Fruit fly (Drosophila melanogaster) whole organism, embryonic: ENCODE data around the gene CG14787.

ENCODE experiments used
- Abd-B ChIP-seq: fragments of 200-800 bp; sonication (Bioruptor generic); optimal IDR thresholded peaks from 2 replicates; lab custom pipeline; 2018; ENCODE audit warnings: missing biosample characterization, mild to moderate bottlenecking, missing genetic modification characterization, moderate library complexity
- Atf6 ChIP-seq: fragments of 200-800 bp; sonication (Bioruptor generic); IDR thresholded peaks from 2 replicates; pipeline ENCODE4 v1.3.6; 2022; ENCODE audit warnings: missing biosample characterization, missing genetic modification characterization
- Awh ChIP-seq: fragments of 200-800 bp; sonication (Bioruptor generic); IDR thresholded peaks from 2 replicates; pipeline ENCODE4, ENCODE4 v1.3.6; 2022; ENCODE audit warnings: missing biosample characterization, missing genetic modification characterization
- CG10366 ChIP-seq: fragments of 200-800 bp; sonication (Bioruptor generic); IDR thresholded peaks from 2 replicates; pipeline ENCODE4 v1.3.6; 2022; ENCODE audit warnings: missing biosample characterization, missing genetic modification characterization
- CG12104 ChIP-seq: fragments of 200-800 bp; sonication (Bioruptor generic); optimal IDR thresholded peaks from 3 replicates; lab custom pipeline; 2016; ENCODE audit warnings: missing biosample characterization, missing genetic modification characterization
- CG1603 ChIP-seq: fragments of 200-800 bp; sonication (Bioruptor generic); optimal IDR thresholded peaks from 2 replicates; lab custom pipeline; 2019; ENCODE audit warnings: missing biosample characterization, mild to moderate bottlenecking, missing genetic modification characterization, moderate library complexity
- CG1647 ChIP-seq: fragments of 200-800 bp; sonication (Bioruptor generic); optimal IDR thresholded peaks from 3 replicates; lab custom pipeline; 2016; ENCODE audit warnings: missing biosample characterization, missing genetic modification characterization
- CG16815 ChIP-seq: fragments of 200-800 bp; sonication (Bioruptor generic); optimal IDR thresholded peaks from 3 replicates; lab custom pipeline; 2017; ENCODE audit warnings: missing biosample characterization, mild to moderate bottlenecking, missing genetic modification characterization
- CG18476 ChIP-seq: fragments of 200-800 bp; sonication (Bioruptor generic); optimal IDR thresholded peaks from 2 replicates; lab custom pipeline; 2016; ENCODE audit warnings: missing biosample characterization, mild to moderate bottlenecking, missing genetic modification characterization
- CG18764 ChIP-seq: fragments of 200-800 bp; sonication (Bioruptor generic); optimal IDR thresholded peaks from 3 replicates; lab custom pipeline; 2016; ENCODE audit warnings: missing biosample characterization, missing genetic modification characterization
- CG2875 ChIP-seq: fragments of 200-800 bp; sonication (Bioruptor generic); optimal IDR thresholded peaks from 2 replicates; lab custom pipeline; 2017; ENCODE audit warnings: missing biosample characterization, mild to moderate bottlenecking, missing genetic modification characterization, missing genetic modification reagents
- CG31224 ChIP-seq: fragments of 200-800 bp; sonication (Bioruptor generic); IDR thresholded peaks from 2 replicates; pipeline ENCODE4 v1.3.6; 2022; ENCODE audit warnings: missing biosample characterization, missing genetic modification characterization
- CG31388 ChIP-seq: fragments of 200-800 bp; sonication (Bioruptor generic); optimal IDR thresholded peaks from 2 replicates; lab custom pipeline; 2016; ENCODE audit warnings: missing biosample characterization, missing genetic modification characterization
- CG31441 ChIP-seq: fragments of 200-800 bp; sonication (Bioruptor generic); IDR thresholded peaks from 2 replicates; pipeline ENCODE4 v1.3.6; 2022; ENCODE audit warnings: missing biosample characterization, missing genetic modification characterization
- CG6765 ChIP-seq: fragments of 200-800 bp; sonication (Bioruptor generic); optimal IDR thresholded peaks from 3 replicates; lab custom pipeline; 2017; ENCODE audit warnings: missing biosample characterization, mild to moderate bottlenecking, missing genetic modification characterization
- CG7271 ChIP-seq: fragments of 200-800 bp; sonication (Bioruptor generic); optimal IDR thresholded peaks from 2 replicates; lab custom pipeline; 2018; ENCODE audit warnings: missing biosample characterization, mild to moderate bottlenecking, missing genetic modification characterization, moderate library complexity
- CG7372 ChIP-seq: fragments of 200-800 bp; sonication (Bioruptor generic); IDR thresholded peaks from 2 replicates; pipeline ENCODE4 v1.3.6; 2022; ENCODE audit warnings: missing biosample characterization, missing genetic modification characterization
- CG7556 ChIP-seq: fragments of 200-800 bp; sonication (Bioruptor generic); optimal IDR thresholded peaks from 2 replicates; lab custom pipeline; 2017; ENCODE audit warnings: missing biosample characterization, mild to moderate bottlenecking, missing genetic modification characterization
- CG8924 ChIP-seq: fragments of 200-800 bp; optimal IDR thresholded peaks from 3 replicates; lab custom pipeline; 2019; ENCODE audit warnings: missing biosample characterization, mild to moderate bottlenecking, missing genetic modification characterization, moderate library complexity
- D ChIP-seq, 2 experiments: fragments of 200-800 bp in 1 of 2; fragments of >200 bp in 1 of 2; sonication (Bioruptor generic) in 1 of 2; optimal IDR thresholded peaks; 2 replicates in 1 of 2; 3 replicates in 1 of 2; lab custom pipeline; 2017; ENCODE audit warnings: mild to moderate bottlenecking in 1 of 2, missing biosample characterization in 1 of 2, missing genetic modification characterization in 1 of 2, missing genetic modification reagents in 1 of 2
- Doc2 ChIP-seq: fragments of 200-800 bp; sonication (Bioruptor generic); IDR thresholded peaks from 2 replicates; pipeline ENCODE4 v1.3.6; 2022; ENCODE audit warnings: missing biosample characterization, missing genetic modification characterization
- Elba2 ChIP-seq: fragments of 200-800 bp; sonication (Bioruptor generic); optimal IDR thresholded peaks from 3 replicates; lab custom pipeline; 2016; ENCODE audit warnings: missing biosample characterization, missing genetic modification characterization
- Hr51 ChIP-seq, 2 experiments: fragments of 200-800 bp; sonication (Bioruptor generic); optimal IDR thresholded peaks; 2 replicates in 1 of 2; 3 replicates in 1 of 2; lab custom pipeline; 2016 to 2018; ENCODE audit warnings: missing biosample characterization in 2 of 2, missing genetic modification characterization in 2 of 2, mild to moderate bottlenecking in 1 of 2, moderate library complexity in 1 of 2
- Jarid2 ChIP-seq: fragments of 200-800 bp; sonication (Bioruptor generic); optimal IDR thresholded peaks from 3 replicates; lab custom pipeline; 2017; ENCODE audit warnings: mild to moderate bottlenecking, missing biosample characterization, missing genetic modification reagents, missing genetic modification characterization
- Kr ChIP-seq: fragments of 200-800 bp; sonication (Bioruptor generic); optimal IDR thresholded peaks from 2 replicates; lab custom pipeline; 2017; ENCODE audit warnings: missing biosample characterization, mild to moderate bottlenecking, missing genetic modification characterization
- Rx ChIP-seq: fragments of 200-800 bp; sonication (Bioruptor generic); IDR thresholded peaks from 2 replicates; pipeline ENCODE4 v1.3.6; 2022; ENCODE audit warnings: missing biosample characterization, missing genetic modification characterization
- Side ChIP-seq: fragments of 200-800 bp; sonication (Bioruptor generic); optimal IDR thresholded peaks from 2 replicates; lab custom pipeline; 2016; ENCODE audit warnings: missing biosample characterization, missing genetic modification characterization
- ash1 ChIP-seq: fragments of 200-800 bp; sonication (Bioruptor generic); optimal IDR thresholded peaks from 2 replicates; lab custom pipeline; 2018; ENCODE audit warnings: missing biosample characterization, mild to moderate bottlenecking, missing genetic modification characterization
- bbx ChIP-seq: fragments of 200-800 bp; sonication (Bioruptor generic); IDR thresholded peaks from 2 replicates; pipeline ENCODE4 v1.3.6; 2022; ENCODE audit warnings: missing biosample characterization, missing genetic modification characterization; ENCODE audit not compliant: partially characterized antibody
- btn ChIP-seq: fragments of 200-800 bp; sonication (Bioruptor generic); optimal IDR thresholded peaks from 2 replicates; lab custom pipeline; 2016; ENCODE audit warnings: missing biosample characterization, missing genetic modification characterization
- disco-r ChIP-seq: fragments of 200-800 bp; sonication (Bioruptor generic); optimal IDR thresholded peaks from 2 replicates; lab custom pipeline; 2016; ENCODE audit warnings: missing biosample characterization, missing genetic modification characterization
- emc ChIP-seq: fragments of 200-800 bp; sonication (Bioruptor generic); optimal IDR thresholded peaks from 2 replicates; lab custom pipeline; 2016; ENCODE audit warnings: missing biosample characterization, missing genetic modification characterization
- ewg ChIP-seq: fragments of 200-800 bp; sonication (Bioruptor generic); optimal IDR thresholded peaks from 3 replicates; lab custom pipeline; 2017; ENCODE audit warnings: mild to moderate bottlenecking, missing biosample characterization, missing genetic modification reagents, missing genetic modification characterization
- fd96Cb ChIP-seq: fragments of 200-800 bp; sonication (Bioruptor generic); optimal IDR thresholded peaks from 2 replicates; lab custom pipeline; 2018; ENCODE audit warnings: missing biosample characterization, mild to moderate bottlenecking, missing genetic modification characterization, moderate library complexity
- gcm2 ChIP-seq: fragments of 200-800 bp; sonication (Bioruptor generic); optimal IDR thresholded peaks from 2 replicates; lab custom pipeline; 2016; ENCODE audit warnings: missing biosample characterization, missing genetic modification characterization
- hbn ChIP-seq: fragments of 200-800 bp; sonication (Bioruptor generic); IDR thresholded peaks from 2 replicates; pipeline ENCODE4 v1.3.6; 2022; ENCODE audit warnings: missing biosample characterization, missing genetic modification characterization; ENCODE audit not compliant: partially characterized antibody
- jumu ChIP-seq: fragments of 200-800 bp; sonication (Bioruptor generic); optimal IDR thresholded peaks from 3 replicates; lab custom pipeline; 2016; ENCODE audit warnings: missing biosample characterization, missing genetic modification characterization
- lbe ChIP-seq: fragments of 200-800 bp; sonication (Bioruptor generic); optimal IDR thresholded peaks from 2 replicates; lab custom pipeline; 2016; ENCODE audit warnings: missing biosample characterization, mild to moderate bottlenecking, missing genetic modification characterization
- onecut ChIP-seq: fragments of 200-800 bp; sonication (Bioruptor generic); IDR thresholded peaks from 2 replicates; pipeline ENCODE4 v1.3.6; 2022; ENCODE audit warnings: missing biosample characterization, missing genetic modification characterization
- phol ChIP-seq: fragments of 200-800 bp; sonication (Bioruptor generic); optimal IDR thresholded peaks from 3 replicates; lab custom pipeline; 2018; ENCODE audit warnings: missing biosample characterization, mild to moderate bottlenecking, missing genetic modification characterization, moderate library complexity
- psq ChIP-seq: fragments of 200-800 bp; sonication (Bioruptor generic); optimal IDR thresholded peaks from 2 replicates; lab custom pipeline; 2017; ENCODE audit warnings: missing biosample characterization, missing genetic modification characterization
- ro ChIP-seq: fragments of 200-800 bp; sonication (Bioruptor generic); IDR thresholded peaks from 2 replicates; pipeline ENCODE4 v1.3.6; 2022; ENCODE audit warnings: missing biosample characterization, missing genetic modification characterization
- schlank ChIP-seq: fragments of 200-800 bp; sonication (Bioruptor generic); optimal IDR thresholded peaks from 2 replicates; lab custom pipeline; 2018; ENCODE audit warnings: missing biosample characterization, mild to moderate bottlenecking, missing genetic modification characterization
- sim ChIP-seq: fragments of 200-800 bp; sonication (Bioruptor generic); IDR thresholded peaks from 2 replicates; pipeline ENCODE4 v1.3.6; 2022; ENCODE audit warnings: missing biosample characterization, missing genetic modification characterization
- slbo ChIP-seq: fragments of 200-800 bp; sonication (Bioruptor generic); IDR thresholded peaks from 2 replicates; pipeline ENCODE4 v1.3.6; 2022; ENCODE audit warnings: missing biosample characterization, missing genetic modification characterization
- sna ChIP-seq: fragments of 200-800 bp; sonication (Bioruptor generic); IDR thresholded peaks from 2 replicates; pipeline ENCODE4 v1.3.6; 2022; ENCODE audit warnings: missing biosample characterization, missing genetic modification characterization; ENCODE audit not compliant: partially characterized antibody
- tgo ChIP-seq: fragments of 200-800 bp; sonication (Bioruptor generic); IDR thresholded peaks from 3 replicates; pipeline ENCODE4 v1.3.6; 2022; ENCODE audit warnings: missing biosample characterization, missing genetic modification characterization
- wdn ChIP-seq: fragments of 200-800 bp; sonication (Bioruptor generic); IDR thresholded peaks from 2 replicates; pipeline ENCODE4 v1.3.6; 2022; ENCODE audit warnings: missing biosample characterization, missing genetic modification characterization
- wor ChIP-seq: fragments of 200-800 bp; sonication (Bioruptor generic); IDR thresholded peaks from 2 replicates; pipeline ENCODE4 v1.3.6; 2022; ENCODE audit warnings: missing biosample characterization, missing genetic modification characterization
- zfh1 ChIP-seq: fragments of 200-800 bp; sonication (Bioruptor generic); IDR thresholded peaks from 3 replicates; pipeline ENCODE4 v1.3.6; 2022; ENCODE audit warnings: missing biosample characterization, missing genetic modification characterization
- zfh2 ChIP-seq: fragments of 200-800 bp; sonication (Bioruptor generic); optimal IDR thresholded peaks from 2 replicates; lab custom pipeline; 2016; ENCODE audit warnings: missing biosample characterization, missing genetic modification characterization

Gene CG14787

dm6 chrX:1476848-1477247, 15.4 kb upstream of the CG14787 start, which contains the start of the genes Rab27 and mei-38 (continued):
- TF ChIP-seq CG31388 (GFP tag; lab: Kevin White, UChicago) (no peak), Rx (GFP tag; lab: Robert Waterston, UW) (no peak), Hr51 (GFP tag; optimal IDR thresholded peaks at IDR 0.05; lab: Kevin White, UChicago) (no peak), Abd-B (GFP tag; lab: Kevin White, UChicago) (peak; percentile 2), CG2875 (GFP tag; lab: Kevin White, UChicago) (no peak), slbo (GFP tag; lab: Robert Waterston, UW) (peak; percentile 57; the same call in 1 of the 2 replicates), psq (GFP tag; lab: Kevin White, UChicago) (no peak), CG1647 (GFP tag; lab: Kevin White, UChicago) (peak; percentile 14), ro (GFP tag; lab: Robert Waterston, UW) (no peak), tgo (GFP tag; lab: Robert Waterston, UW) (no peak), sim (GFP tag; lab: Robert Waterston, UW) (no peak), CG8924 (tag; lab: Kevin White, UChicago) (no peak), CG1603 (tag; lab: Kevin White, UChicago) (peak; percentile 43), Atf6 (GFP tag; lab: Robert Waterston, UW) (no peak), Doc2 (GFP tag; lab: Robert Waterston, UW) (no peak), zfh2 (peak; percentile 53), D (optimal IDR thresholded peaks at IDR 0.05; lab: Kevin White, UChicago) (no peak), D (GFP tag; optimal IDR thresholded peaks at IDR 0.05; lab: Kevin White, UChicago) (no peak), Awh (GFP tag; lab: Robert Waterston, UW) (no peak), CG6765 (no peak), lbe (peak; percentile 4), ash1 (no peak), CG31441 (GFP tag; lab: Robert Waterston, UW) (no peak), hbn (GFP tag; lab: Robert Waterston, UW) (peak; percentile 57; the same call in 1 of the 2 replicates), CG7271 (tag; lab: Kevin White, UChicago) (no peak), CG31224 (no peak), Kr (GFP tag; lab: Kevin White, UChicago) (no peak), Side (peak; percentile 1), wdn (GFP tag; lab: Robert Waterston, UW) (no peak), schlank (tag; lab: Kevin White, UChicago) (no peak), zfh1 (GFP tag; lab: Robert Waterston, UW) (no peak), wor (GFP tag; lab: Robert Waterston, UW) (no peak), gcm2 (GFP tag; lab: Kevin White, UChicago) (no peak), sna (GFP tag; lab: Robert Waterston, UW) (peak; percentile 63; the same call in 1 of the 2 replicates), CG18764 (GFP tag; lab: Kevin White, UChicago) (no peak), Elba2 (GFP tag; lab: Kevin White, UChicago) (no peak), emc (GFP tag; lab: Kevin White, UChicago) (no peak), fd96Cb (tag; lab: Kevin White, UChicago) (no peak), CG10366 (GFP tag; lab: Robert Waterston, UW) (no peak), CG7372 (no peak), btn (no peak), CG7556 (GFP tag; lab: Kevin White, UChicago) (no peak), disco-r (no peak), CG18476 (GFP tag; lab: Kevin White, UChicago) (no peak), jumu (GFP tag; lab: Kevin White, UChicago) (peak; percentile 44), phol (tag; lab: Kevin White, UChicago) (peak; percentile 48), onecut (GFP tag; lab: Robert Waterston, UW) (no peak), ewg (GFP tag; lab: Kevin White, UChicago) (peak; percentile 68), CG16815 (GFP tag; lab: Kevin White, UChicago) (no peak), CG12104 (GFP tag; lab: Kevin White, UChicago) (no peak), bbx (GFP tag; lab: Robert Waterston, UW) (peak; percentile 65; the same call in 1 of the 2 replicates), Jarid2 (no peak)
